Worm (Caenorhabditis elegans): ENCODE measurements around the gene W10G6.6.
"Not testable (repeated sequence)": the region's sequence is repeated elsewhere in the genome, so short reads cannot be mapped to it uniquely, and the experiment has no call there.

Gene W10G6.6

ce11 chrX:16217749-16218148, 32.8 kb downstream of the W10G6.6 start:
- peak; percentile 54; the same call in 1 of the 2 replicates for TF ChIP-seq pes-1 (GFP tag; IDR thresholded peaks at IDR 0.05)
- peak; percentile 7 for TF ChIP-seq ceh-13 (GFP tag; optimal IDR thresholded peaks at IDR 0.05)
- TF ChIP-seq scrt-1 (GFP tag; IDR thresholded peaks at IDR 0.05): no peak

- TF ChIP-seq scrt-1 (GFP tag; IDR thresholded peaks at IDR 0.05) (no peak), F13C5.2 (tag; optimal IDR thresholded peaks at IDR 0.05) (no peak), ets-7 (tag; optimal IDR thresholded peaks at IDR 0.05) (no peak), hmg-4 (GFP tag; optimal IDR thresholded peaks at IDR 0.05) (no peak)
Measured at ce11 chrX:16217108-16217507, 33.5 kb downstream of the W10G6.6 start, which contains the start of gene F23A7.1. TSS of gene F23A7.1 (plus strand) at chrX:16217408.

ce11 chrX:16213073-16213472, 37.5 kb downstream of the W10G6.6 start, which contains the start of gene F23A7.8:
TSS of gene F23A7.8 (plus strand) at chrX:16213373.
- TF ChIP-seq ets-7 (tag; optimal IDR thresholded peaks at IDR 0.05); flt-1 (GFP tag; IDR thresholded peaks at IDR 0.05); ceh-36 (tag; optimal IDR thresholded peaks at IDR 0.05): not testable (repeated sequence)

- TF ChIP-seq scrt-1, tbx-11, pes-1 (GFP tag; IDR thresholded peaks at IDR 0.05): not testable (repeated sequence)
Measured at ce11 chrX:16212306-16212705, 38.3 kb downstream of the W10G6.6 start, which contains the start of gene F23A7.4. TSS of gene F23A7.4 (plus strand) at chrX:16212606.

- TF ChIP-seq sea-1 (GFP tag; conservative IDR thresholded peaks at IDR 0.05) (no peak), aly-1 (tag; optimal IDR thresholded peaks at IDR 0.05) (no peak), B0310.2 (tag; optimal IDR thresholded peaks at IDR 0.05) (no peak)
Measured at ce11 chrX:16210518-16210917, 40.1 kb downstream of the W10G6.6 start, which contains the start of gene R11.4. TSS of gene R11.4 (minus strand) at chrX:16210618.

- TF ChIP-seq scrt-1 (GFP tag; IDR thresholded peaks at IDR 0.05) (peak; percentile 92), hnd-1 (tag; optimal IDR thresholded peaks at IDR 0.05) (peak; percentile 76), aly-1 (tag; optimal IDR thresholded peaks at IDR 0.05) (peak; percentile 85), B0310.2 (tag; optimal IDR thresholded peaks at IDR 0.05) (peak; percentile 77), hmg-4 (GFP tag; optimal IDR thresholded peaks at IDR 0.05) (peak; percentile 92), tbx-11 (GFP tag; IDR thresholded peaks at IDR 0.05) (peak; percentile 88), hmbx-1 (tag; optimal IDR thresholded peaks at IDR 0.05) (peak; percentile 70), ceh-13 (GFP tag; optimal IDR thresholded peaks at IDR 0.05) (peak; percentile 88), ama-1 (optimal IDR thresholded peaks at IDR 0.05) (no peak), tbx-37 (GFP tag; conservative IDR thresholded peaks at IDR 0.05) (peak; percentile 88), pes-1 (GFP tag; IDR thresholded peaks at IDR 0.05) (peak; percentile 93), ceh-36 (tag; optimal IDR thresholded peaks at IDR 0.05) (peak; percentile 86), tra-4 (tag; optimal IDR thresholded peaks at IDR 0.05) (peak; percentile 67), sea-1 (GFP tag; conservative IDR thresholded peaks at IDR 0.05) (peak; percentile 93), ets-7 (tag; optimal IDR thresholded peaks at IDR 0.05) (peak; percentile 77), flt-1 (GFP tag; IDR thresholded peaks at IDR 0.05) (peak; percentile 94), F13C5.2 (tag; optimal IDR thresholded peaks at IDR 0.05) (peak; percentile 90)
Measured at ce11 chrX:16209660-16210059, 40.9 kb downstream of the W10G6.6 start.

- TF ChIP-seq hmg-4 (GFP tag; optimal IDR thresholded peaks at IDR 0.05) (no peak), ceh-13 (GFP tag; optimal IDR thresholded peaks at IDR 0.05) (no peak)
Measured at ce11 chrX:16209122-16209521, 41.5 kb downstream of the W10G6.6 start.

ce11 chrX:16208667-16209066, 41.9 kb downstream of the W10G6.6 start:
- TF ChIP-seq pes-1 (GFP tag; IDR thresholded peaks at IDR 0.05): peak; percentile 42; the same call in 1 of the 2 replicates
- no peak for TF ChIP-seq ama-1 (optimal IDR thresholded peaks at IDR 0.05)
- TF ChIP-seq sea-1 (GFP tag; conservative IDR thresholded peaks at IDR 0.05): 0 out of 2 replicates have a peak, but pooled peaks have one; percentile 17
- 0 out of 2 replicates have a peak, but pooled peaks have one; percentile 21 for TF ChIP-seq scrt-1 (GFP tag; IDR thresholded peaks at IDR 0.05)
- no peak for TF ChIP-seq aly-1 (tag; optimal IDR thresholded peaks at IDR 0.05)

ce11 chrX:16208123-16208522, 42.5 kb downstream of the W10G6.6 start:
- no peak for TF ChIP-seq F13C5.2 (tag; optimal IDR thresholded peaks at IDR 0.05)
- TF ChIP-seq tra-4 (tag; optimal IDR thresholded peaks at IDR 0.05): no peak
- no peak for TF ChIP-seq hmbx-1 (tag; optimal IDR thresholded peaks at IDR 0.05)
- TF ChIP-seq B0310.2 (tag; optimal IDR thresholded peaks at IDR 0.05): no peak
- TF ChIP-seq pes-1 (GFP tag; IDR thresholded peaks at IDR 0.05): no peak
- TF ChIP-seq scrt-1 (GFP tag; IDR thresholded peaks at IDR 0.05): no peak
- no peak for TF ChIP-seq tbx-11 (GFP tag; IDR thresholded peaks at IDR 0.05)

- TF ChIP-seq ets-7 (tag; optimal IDR thresholded peaks at IDR 0.05) (no peak), hmg-4 (GFP tag; optimal IDR thresholded peaks at IDR 0.05) (no peak), scrt-1 (GFP tag; IDR thresholded peaks at IDR 0.05) (no peak), B0310.2 (tag; optimal IDR thresholded peaks at IDR 0.05) (no peak), hnd-1 (tag; optimal IDR thresholded peaks at IDR 0.05) (no peak), F13C5.2 (tag; optimal IDR thresholded peaks at IDR 0.05) (peak; percentile 60), aly-1 (tag; optimal IDR thresholded peaks at IDR 0.05) (no peak), ceh-36 (tag; optimal IDR thresholded peaks at IDR 0.05) (no peak), tra-4 (tag; optimal IDR thresholded peaks at IDR 0.05) (no peak), tbx-37 (GFP tag; conservative IDR thresholded peaks at IDR 0.05) (no peak), ceh-13 (GFP tag; optimal IDR thresholded peaks at IDR 0.05) (no peak), sea-1 (GFP tag; conservative IDR thresholded peaks at IDR 0.05) (no peak), ama-1 (optimal IDR thresholded peaks at IDR 0.05) (no peak), tbx-11 (GFP tag; IDR thresholded peaks at IDR 0.05) (no peak), pes-1 (GFP tag; IDR thresholded peaks at IDR 0.05) (peak; percentile 42; the same call in 1 of the 2 replicates), hmbx-1 (tag; optimal IDR thresholded peaks at IDR 0.05) (no peak)
Measured at ce11 chrX:16205880-16206279, 44.7 kb downstream of the W10G6.6 start.
